Worm (Caenorhabditis elegans) whole organism, midembryonic: ENCODE results near the gene ima-1.

Experiments used
- T22C8.4 ChIP-seq: fragments of 200-800 bp; sonication (Bioruptor generic); IDR thresholded peaks from 2 replicates; pipeline ENCODE4 v1.3.6; 2022; ENCODE audit warnings: missing genetic modification characterization, missing compliant biosample characterization
- cog-1 ChIP-seq: sonication (generic microtip); optimal IDR thresholded peaks from 2 replicates; lab custom pipeline; 2016; ENCODE audit warnings: missing genetic modification characterization, missing compliant biosample characterization
- flt-1 ChIP-seq: fragments of 200-800 bp; sonication (Bioruptor generic); IDR thresholded peaks from 2 replicates; pipeline ENCODE4 v1.3.6; 2022; ENCODE audit warnings: missing genetic modification characterization, missing compliant biosample characterization
- klf-2 ChIP-seq: fragments of 200-800 bp; sonication (Bioruptor generic); conservative IDR thresholded peaks from 2 replicates; pipeline ENCODE4 v1.3.6; 2022; ENCODE audit warnings: missing genetic modification reagents, missing genetic modification characterization, missing compliant biosample characterization
- med-1 ChIP-seq: sonication (generic microtip); optimal IDR thresholded peaks from 2 replicates; lab custom pipeline; 2017; ENCODE audit warnings: missing genetic modification characterization, mild to moderate bottlenecking, missing compliant biosample characterization, antibody characterized with exemption, missing genetic modification reagents; ENCODE audit not compliant: insufficient read depth
- ref-1 ChIP-seq: fragments of 200-800 bp; sonication (Bioruptor generic); conservative IDR thresholded peaks from 2 replicates; pipeline ENCODE4 v1.3.6; 2022; ENCODE audit warnings: missing genetic modification reagents, missing genetic modification characterization, missing compliant biosample characterization
- tab-1 ChIP-seq: fragments of 200-800 bp; sonication (Bioruptor generic); IDR thresholded peaks from 2 replicates; pipeline ENCODE4 v1.3.6; 2022; ENCODE audit warnings: missing genetic modification characterization, missing compliant biosample characterization
- ztf-23 ChIP-seq: fragments of 200-800 bp; sonication (Bioruptor generic); IDR thresholded peaks from 2 replicates; pipeline ENCODE4 v1.3.6; 2022; ENCODE audit warnings: missing genetic modification reagents, missing genetic modification characterization, missing compliant biosample characterization
- ztf-29 ChIP-seq: fragments of 200-800 bp; sonication (Bioruptor generic); IDR thresholded peaks from 2 replicates; pipeline ENCODE4 v1.3.6; 2022; ENCODE audit warnings: missing genetic modification reagents, missing genetic modification characterization, missing compliant biosample characterization

DNA sequence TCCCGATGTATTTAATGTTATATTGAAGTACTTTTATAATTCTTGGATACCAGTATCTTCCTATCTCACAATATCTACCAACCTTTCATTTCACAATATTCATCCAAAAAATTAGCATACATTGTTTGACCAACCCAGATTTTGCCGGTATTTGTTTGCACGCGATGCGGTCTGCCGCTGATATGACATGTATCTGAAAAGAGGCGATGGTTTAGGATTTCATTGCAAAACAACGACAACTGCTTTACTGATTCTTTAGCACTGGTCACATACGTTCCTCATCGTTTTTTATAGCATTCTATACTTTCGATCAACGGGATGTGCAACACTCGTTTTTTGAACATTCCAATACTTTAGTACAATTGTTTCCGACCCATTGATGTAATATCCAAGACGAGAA lies 8.4 kb downstream of the ima-1 start, which contains the start of gene mam-4:
- no peak for TF ChIP-seq flt-1 (GFP tag; lab: Robert Waterston, UW)
- TF ChIP-seq tab-1 (GFP tag; lab: Robert Waterston, UW), result no peak
- TF ChIP-seq T22C8.4 (GFP tag; lab: Robert Waterston, UW), result no peak
- TF ChIP-seq cog-1 (tag; lab: Kevin White, UChicago), result no peak
- TF ChIP-seq ztf-23, result no peak
- no peak for TF ChIP-seq klf-2
- TF ChIP-seq ref-1 (GFP tag; lab: Robert Waterston, UW), result no peak
- no peak for TF ChIP-seq med-1 (GFP tag; lab: Kevin White, UChicago)
- no peak for TF ChIP-seq ztf-29 (GFP tag; lab: Robert Waterston, UW)
